Fruit fly (Drosophila melanogaster): Measurements from ENCODE around the gene Nrx-1.

Gene Nrx-1

DNA sequence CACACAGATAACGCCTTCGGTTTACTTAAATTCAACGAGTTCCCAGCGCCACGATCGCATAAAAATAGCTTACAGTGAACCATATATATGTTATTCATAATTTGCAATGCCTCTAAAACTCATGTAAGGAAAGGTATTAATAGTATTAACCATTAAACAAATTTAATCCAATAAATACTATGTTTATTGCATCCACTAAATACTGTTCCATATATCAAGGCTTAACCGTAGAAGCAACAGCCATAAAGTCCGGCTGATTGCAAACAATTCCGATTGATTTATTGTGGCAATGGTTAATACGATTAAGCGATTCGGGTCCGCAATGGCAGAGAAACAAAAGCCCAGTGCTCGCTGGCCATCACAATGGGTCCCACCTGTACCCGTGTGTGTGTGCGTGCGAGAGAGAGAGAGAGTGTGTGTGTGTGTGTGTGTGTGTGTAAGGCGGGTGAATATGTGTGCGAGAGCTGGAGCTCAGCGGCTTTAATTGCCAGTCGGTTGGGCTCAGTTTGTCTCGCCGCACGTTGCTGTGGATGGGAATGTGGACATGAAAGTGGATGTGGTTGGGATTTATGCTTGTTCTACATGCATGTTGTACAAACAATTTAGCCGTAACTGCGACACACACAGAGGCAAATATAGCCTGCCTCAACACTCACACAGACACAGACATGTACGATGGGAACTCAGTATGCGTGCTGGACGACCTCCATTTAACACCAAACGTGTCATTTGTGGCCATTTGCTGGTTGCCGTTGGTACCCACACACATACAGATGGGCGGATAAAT lies 26.4 kb downstream of the Nrx-1 start (continued):
- TF ChIP-seq BtbVII (GFP tag; optimal IDR thresholded peaks at IDR 0.05) (peak; percentile 11), lab (GFP tag; optimal IDR thresholded peaks at IDR 0.05) (peak; percentile 60), Sry-δ (GFP tag; optimal IDR thresholded peaks at IDR 0.05) (no peak), Atf6 (GFP tag; IDR thresholded peaks at IDR 0.05) (0 out of 2 replicates have a peak, but pooled peaks have one; percentile 8), CG13624 (GFP tag; optimal IDR thresholded peaks at IDR 0.05) (no peak), Trl (optimal IDR thresholded peaks at IDR 0.05) (no peak), Trl (GFP tag; optimal IDR thresholded peaks at IDR 0.05) (no peak), Scr (GFP tag; IDR thresholded peaks at IDR 0.05; ENCODE audit: partially characterized antibody) (no peak), CG13424 (tag; optimal IDR thresholded peaks at IDR 0.05) (no peak), jing (GFP tag; optimal IDR thresholded peaks at IDR 0.05) (no peak), Jarid2 (GFP tag; optimal IDR thresholded peaks at IDR 0.05) (peak; percentile 35), Myb (GFP tag; optimal IDR thresholded peaks at IDR 0.05) (no peak), slbo (GFP tag; IDR thresholded peaks at IDR 0.05) (peak; percentile 44; the same call in 1 of the 2 replicates), CG7357 (GFP tag; IDR thresholded peaks at IDR 0.05) (no peak), crol (GFP tag; IDR thresholded peaks at IDR 0.05) (no peak), gsb (GFP tag; IDR thresholded peaks at IDR 0.05) (no peak), dpn (GFP tag; optimal IDR thresholded peaks at IDR 0.05) (no peak), CG8089 (GFP tag; optimal IDR thresholded peaks at IDR 0.05) (no peak), CG18599 (GFP tag; optimal IDR thresholded peaks at IDR 0.05) (no peak), CG11504 (tag; optimal IDR thresholded peaks at IDR 0.05) (peak; percentile 70), nerfin-2 (GFP tag; IDR thresholded peaks at IDR 0.05; ENCODE audit: partially characterized antibody) (no peak), exex (tag; optimal IDR thresholded peaks at IDR 0.05) (peak; percentile 68), Stat92E (GFP tag; optimal IDR thresholded peaks at IDR 0.05) (no peak), CG5180 (GFP tag; optimal IDR thresholded peaks at IDR 0.05) (no peak), CG17829 (tag; optimal IDR thresholded peaks at IDR 0.05) (no peak), cwo (GFP tag; optimal IDR thresholded peaks at IDR 0.05) (peak; percentile 54), CG3838 (GFP tag; optimal IDR thresholded peaks at IDR 0.05) (no peak), ewg (GFP tag; optimal IDR thresholded peaks at IDR 0.05) (no peak), sisA (GFP tag; IDR thresholded peaks at IDR 0.05) (no peak; the same call in 1 of the 2 replicates), Hand (GFP tag; optimal IDR thresholded peaks at IDR 0.05) (no peak), tx (GFP tag; optimal IDR thresholded peaks at IDR 0.05) (no peak), H15 (GFP tag; IDR thresholded peaks at IDR 0.05) (no peak), CG10462 (GFP tag; optimal IDR thresholded peaks at IDR 0.05) (no peak), CG6175 (GFP tag; IDR thresholded peaks at IDR 0.05) (0 out of 3 replicates have a peak, but pooled peaks have one; percentile 8), caup (GFP tag; optimal IDR thresholded peaks at IDR 0.05; ENCODE audit: severe bottlenecking) (peak; percentile 16), MTF-1 (GFP tag; optimal IDR thresholded peaks at IDR 0.05; ENCODE audit: borderline replicate concordance) (no peak), inv (GFP tag; IDR thresholded peaks at IDR 0.05; ENCODE audit: partially characterized antibody) (no peak), CG13296 (GFP tag; optimal IDR thresholded peaks at IDR 0.05) (peak; percentile 40), CG42726 (GFP tag; IDR thresholded peaks at IDR 0.05; ENCODE audit: partially characterized antibody) (no peak), CG4360 (GFP tag; IDR thresholded peaks at IDR 0.05) (no peak), trh (GFP tag; optimal IDR thresholded peaks at IDR 0.05) (no peak), Meics (GFP tag; optimal IDR thresholded peaks at IDR 0.05) (peak; percentile 65), sim (GFP tag; IDR thresholded peaks at IDR 0.05) (no peak), CG8765 (GFP tag; IDR thresholded peaks at IDR 0.05) (no peak), CG3281 (GFP tag; optimal IDR thresholded peaks at IDR 0.05) (peak; percentile 8), Dad (GFP tag; optimal IDR thresholded peaks at IDR 0.05) (no peak), row (GFP tag; IDR thresholded peaks at IDR 0.05) (peak; percentile 60), CG4282 (GFP tag; optimal IDR thresholded peaks at IDR 0.05) (no peak), Mes4 (GFP tag; optimal IDR thresholded peaks at IDR 0.05) (no peak)

Measured in whole organism, embryonic.